Fruit fly (Drosophila melanogaster) whole organism, wandering third instar larva: ENCODE results near the gene CG15169.

Source experiments
- Abd-B ChIP-seq: fragments of >200 bp; optimal IDR thresholded peaks from 2 replicates; lab custom pipeline; 2017; ENCODE audit warnings: missing biosample characterization, missing genetic modification characterization
- CG32264 ChIP-seq: fragments of 200-800 bp; sonication (Bioruptor generic); optimal IDR thresholded peaks from 2 replicates; lab custom pipeline; 2016; ENCODE audit warnings: missing biosample characterization, missing genetic modification characterization
- CG9705 ChIP-seq: fragments of 200-800 bp; sonication (Bioruptor generic); optimal IDR thresholded peaks from 2 replicates; lab custom pipeline; 2018; ENCODE audit warnings: missing biosample characterization, mild to moderate bottlenecking, missing genetic modification characterization
- CrebA ChIP-seq: fragments of 200-800 bp; sonication (Bioruptor generic); optimal IDR thresholded peaks from 2 replicates; lab custom pipeline; 2016; ENCODE audit warnings: missing biosample characterization, mild to moderate bottlenecking, missing genetic modification characterization, borderline replicate concordance
- Dfd ChIP-seq: fragments of >200 bp; optimal IDR thresholded peaks from 2 replicates; lab custom pipeline; 2017; ENCODE audit warnings: missing biosample characterization, missing genetic modification characterization
- Dif ChIP-seq: fragments of 200-275, 200-300 bp; sonication (Bioruptor generic); optimal IDR thresholded peaks from 2 replicates; lab custom pipeline; 2018; ENCODE audit warnings: missing biosample characterization, missing genetic modification characterization; ENCODE audit not compliant: partially characterized antibody
- GATAd ChIP-seq: sonication (Bioruptor generic); optimal IDR thresholded peaks from 2 replicates; lab custom pipeline; 2016; ENCODE audit warnings: missing biosample characterization, missing genetic modification characterization
- HLH106 ChIP-seq: fragments of 200-800 bp; optimal IDR thresholded peaks from 3 replicates; lab custom pipeline; 2019; ENCODE audit warnings: missing biosample characterization, mild to moderate bottlenecking, missing genetic modification characterization, moderate library complexity
- Hnf4 ChIP-seq: fragments of 200-800 bp; sonication (Bioruptor generic); optimal IDR thresholded peaks from 2 replicates; lab custom pipeline; 2016; ENCODE audit warnings: missing biosample characterization, mild to moderate bottlenecking, missing genetic modification characterization
- Hr78 ChIP-seq: fragments of >200 bp; optimal IDR thresholded peaks from 2 replicates; lab custom pipeline; 2017; ENCODE audit warnings: missing biosample characterization, missing genetic modification characterization
- Hr83 ChIP-seq: fragments of 200-300 bp; sonication (Bioruptor generic); optimal IDR thresholded peaks from 2 replicates; lab custom pipeline; 2016; ENCODE audit warnings: missing biosample characterization, mild to moderate bottlenecking, missing genetic modification characterization, moderate library complexity; ENCODE audit not compliant: poor library complexity, severe bottlenecking
- Jra ChIP-seq: sonication (Bioruptor generic); optimal IDR thresholded peaks from 2 replicates; lab custom pipeline; 2016; ENCODE audit warnings: missing biosample characterization, missing genetic modification characterization
- Mio ChIP-seq: sonication (Bioruptor generic); optimal IDR thresholded peaks from 2 replicates; lab custom pipeline; 2016; ENCODE audit warnings: missing biosample characterization, missing genetic modification characterization
- Myc ChIP-seq: fragments of >200 bp; optimal IDR thresholded peaks from 2 replicates; lab custom pipeline; 2017
- N ChIP-seq: fragments of >200 bp; optimal IDR thresholded peaks from 2 replicates; lab custom pipeline; 2018; ENCODE audit warnings: missing biosample characterization, missing external identifiers, missing genetic modification characterization
- OdsH ChIP-seq: fragments of 200-800 bp; sonication (Bioruptor generic); optimal IDR thresholded peaks from 2 replicates; lab custom pipeline; 2016; ENCODE audit warnings: missing biosample characterization, mild to moderate bottlenecking, missing genetic modification characterization
- Rel ChIP-seq, 2 experiments: fragments of 200-800 bp; sonication (Bioruptor generic) in 1 of 2; optimal IDR thresholded peaks; 2 replicates in 1 of 2; 3 replicates in 1 of 2; lab custom pipeline; 2016 to 2019; ENCODE audit warnings: mild to moderate bottlenecking in 2 of 2, missing biosample characterization in 2 of 2, missing genetic modification characterization in 2 of 2, moderate library complexity in 1 of 2
- Sp1 ChIP-seq: fragments of 200-800 bp; sonication (Bioruptor generic); optimal IDR thresholded peaks from 3 replicates; lab custom pipeline; 2019; ENCODE audit warnings: missing biosample characterization, mild to moderate bottlenecking, missing genetic modification characterization, moderate library complexity
- Vsx2 ChIP-seq: fragments of 200-300, 225-300 bp; sonication (Bioruptor generic); optimal IDR thresholded peaks from 2 replicates; lab custom pipeline; 2018; ENCODE audit warnings: missing biosample characterization, missing genetic modification characterization; ENCODE audit not compliant: partially characterized antibody
- br ChIP-seq: fragments of 200-800 bp; sonication (Bioruptor generic); optimal IDR thresholded peaks from 2 replicates; lab custom pipeline; 2016; ENCODE audit warnings: missing biosample characterization, missing genetic modification characterization
- brk ChIP-seq: fragments of 200-800 bp; sonication (Bioruptor generic); optimal IDR thresholded peaks from 2 replicates; lab custom pipeline; 2016; ENCODE audit warnings: missing biosample characterization, mild to moderate bottlenecking, missing genetic modification characterization
- dl ChIP-seq, 2 experiments: fragments of 175-275, 200-275 bp in 1 of 2; fragments of 200-275 bp in 1 of 2; sonication (Bioruptor generic); optimal IDR thresholded peaks; lab custom pipeline; 2018; ENCODE audit warnings: mild to moderate bottlenecking in 2 of 2, missing biosample characterization in 2 of 2, missing genetic modification characterization in 2 of 2, moderate library complexity in 2 of 2; ENCODE audit not compliant: partially characterized antibody in 2 of 2, insufficient read depth in 1 of 2
- dmrt93B ChIP-seq: fragments of 200-800 bp; sonication (Bioruptor generic); optimal IDR thresholded peaks from 2 replicates; lab custom pipeline; 2018; ENCODE audit warnings: missing biosample characterization, mild to moderate bottlenecking, missing genetic modification characterization
- dsf ChIP-seq: sonication (Bioruptor generic); optimal IDR thresholded peaks from 2 replicates; lab custom pipeline; 2016; ENCODE audit warnings: missing biosample characterization, missing genetic modification characterization, borderline replicate concordance
- ey ChIP-seq: fragments of 200-800 bp; sonication (Bioruptor generic); optimal IDR thresholded peaks from 2 replicates; lab custom pipeline; 2016; ENCODE audit warnings: missing biosample characterization, missing genetic modification characterization
- foxo ChIP-seq, 2 experiments: fragments of 200-800 bp; sonication (Bioruptor generic); optimal IDR thresholded peaks; 2 replicates in 1 of 2; 3 replicates in 1 of 2; lab custom pipeline; 2016 to 2017; ENCODE audit warnings: missing biosample characterization in 2 of 2, missing genetic modification characterization in 2 of 2
- fru ChIP-seq: fragments of 200-800 bp; sonication (Bioruptor generic); optimal IDR thresholded peaks from 3 replicates; lab custom pipeline; 2016; ENCODE audit warnings: missing biosample characterization, mild to moderate bottlenecking, missing genetic modification characterization
- h ChIP-seq: fragments of 200-800 bp; sonication (Bioruptor generic); optimal IDR thresholded peaks from 3 replicates; lab custom pipeline; 2016; ENCODE audit warnings: missing biosample characterization, mild to moderate bottlenecking, missing genetic modification characterization
- jim ChIP-seq: fragments of 175-275, 200-325 bp; sonication (Bioruptor generic); optimal IDR thresholded peaks from 2 replicates; lab custom pipeline; 2016; ENCODE audit warnings: missing biosample characterization, mild to moderate bottlenecking, missing genetic modification characterization
- lola ChIP-seq: fragments of >200 bp; optimal IDR thresholded peaks from 2 replicates; lab custom pipeline; 2017; ENCODE audit warnings: missing biosample characterization, missing genetic modification characterization
- pan ChIP-seq: fragments of >200 bp; optimal IDR thresholded peaks from 2 replicates; lab custom pipeline; 2017
- psq ChIP-seq: fragments of 200-800 bp; sonication (Bioruptor generic); optimal IDR thresholded peaks from 3 replicates; lab custom pipeline; 2017; ENCODE audit warnings: missing biosample characterization, mild to moderate bottlenecking, missing genetic modification characterization, moderate library complexity
- rgr ChIP-seq: fragments of 200-800 bp; sonication (Bioruptor generic); optimal IDR thresholded peaks from 3 replicates; lab custom pipeline; 2016; ENCODE audit warnings: missing biosample characterization, mild to moderate bottlenecking, missing genetic modification characterization
- sage ChIP-seq: fragments of 200-800 bp; sonication (Bioruptor generic); optimal IDR thresholded peaks from 2 replicates; lab custom pipeline; 2016; ENCODE audit warnings: missing biosample characterization, mild to moderate bottlenecking, missing genetic modification characterization
- sv ChIP-seq: fragments of 200-800 bp; sonication (Bioruptor generic); optimal IDR thresholded peaks from 3 replicates; lab custom pipeline; 2016; ENCODE audit warnings: missing biosample characterization, missing genetic modification characterization
- tai ChIP-seq: sonication (Bioruptor generic); optimal IDR thresholded peaks from 2 replicates; lab custom pipeline; 2016; ENCODE audit warnings: missing biosample characterization, missing genetic modification characterization
- usp ChIP-seq: fragments of >200 bp; optimal IDR thresholded peaks from 2 replicates; lab custom pipeline; 2017; ENCODE audit warnings: missing biosample characterization, missing genetic modification characterization
- woc ChIP-seq: sonication (Bioruptor generic); optimal IDR thresholded peaks from 2 replicates; lab custom pipeline; 2016; ENCODE audit warnings: missing biosample characterization, mild to moderate bottlenecking, missing genetic modification characterization

Gene CG15169

DNA sequence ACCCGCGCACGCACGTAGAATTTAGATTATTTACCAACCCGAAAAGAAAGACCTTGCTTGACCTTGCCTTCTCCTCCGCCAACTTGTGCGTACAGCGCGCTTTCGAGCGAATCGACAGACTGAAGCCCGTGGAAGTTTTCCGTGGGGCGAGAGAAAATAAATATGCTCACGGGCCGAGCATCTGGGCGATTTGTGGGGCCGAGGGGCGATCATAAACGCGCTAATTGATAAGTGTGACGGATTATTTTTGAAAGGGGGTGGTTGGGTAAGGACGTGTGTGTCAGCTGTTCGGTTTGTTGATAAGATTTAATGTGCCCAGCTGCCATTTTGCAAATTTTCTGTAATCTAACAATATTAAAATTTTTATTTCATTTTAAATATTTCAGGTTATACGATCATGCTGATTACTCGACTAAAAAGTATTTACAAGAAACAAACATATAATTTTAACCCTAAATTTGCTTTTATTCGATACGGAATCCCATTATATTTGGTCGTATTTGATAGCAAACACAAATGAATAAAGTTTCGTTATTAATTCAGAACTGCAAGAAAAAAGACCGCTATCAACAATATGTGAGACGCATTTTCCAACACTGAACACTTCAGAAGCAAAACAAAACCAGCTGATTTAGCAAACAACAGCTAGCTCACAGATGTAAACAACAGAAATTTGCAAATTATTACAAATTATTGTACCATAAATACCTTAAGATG, 16.6 kb upstream of the CG15169 start, which contains the start of the genes L2HGDH and CG10431:
TSS of gene L2HGDH (minus strand) at position 386 of the 717 bp plus-strand sequence.
TSS of gene CG10431 (plus strand) at position 648 of the 717 bp plus-strand sequence.
- no peak for TF ChIP-seq Dfd (GFP tag; lab: Kevin White, UChicago)
- peak; percentile 76 for TF ChIP-seq rgr (GFP tag; lab: Kevin White, UChicago)
- TF ChIP-seq Abd-B (GFP tag; lab: Kevin White, UChicago): no peak
- TF ChIP-seq CG9705 (GFP tag; lab: Kevin White, UChicago): peak; percentile 69
- TF ChIP-seq Mio (GFP tag; lab: Kevin White, UChicago): no peak
- no peak for TF ChIP-seq CrebA
- no peak for TF ChIP-seq usp (GFP tag; lab: Kevin White, UChicago)
- TF ChIP-seq h: peak; percentile 83
- peak; percentile 60 for TF ChIP-seq Dif (GFP tag; lab: Kevin White, UChicago)
- TF ChIP-seq Rel (GFP tag; optimal IDR thresholded peaks at IDR 0.05; lab: Kevin White, UChicago): no peak
- peak; percentile 57 for TF ChIP-seq Rel (tag; optimal IDR thresholded peaks at IDR 0.05; lab: Kevin White, UChicago)
- TF ChIP-seq HLH106 (tag; lab: Kevin White, UChicago): peak; percentile 80
- TF ChIP-seq sv: peak; percentile 48
- TF ChIP-seq Jra: peak; percentile 79
- TF ChIP-seq foxo (GFP tag; optimal IDR thresholded peaks at IDR 0.05; lab: Kevin White, UChicago): peak in 1 of 2 experiments; percentile 81
- peak; percentile 24 for TF ChIP-seq sage (GFP tag; lab: Kevin White, UChicago)
- peak; percentile 71 for TF ChIP-seq br (GFP tag; lab: Kevin White, UChicago)
- TF ChIP-seq Hnf4 (GFP tag; lab: Kevin White, UChicago): peak; percentile 77
- TF ChIP-seq GATAd (GFP tag; lab: Kevin White, UChicago): peak; percentile 64
- TF ChIP-seq Hr83 (GFP tag; lab: Kevin White, UChicago): peak; percentile 22
- peak; percentile 57 for TF ChIP-seq psq (GFP tag; lab: Kevin White, UChicago)
- no peak for TF ChIP-seq Myc
- TF ChIP-seq fru (GFP tag; lab: Kevin White, UChicago): peak; percentile 79
- TF ChIP-seq brk (GFP tag; lab: Kevin White, UChicago): no peak
- TF ChIP-seq Vsx2 (GFP tag; lab: Kevin White, UChicago): no peak
- peak; percentile 57 for TF ChIP-seq woc (GFP tag; lab: Kevin White, UChicago)
- no peak for TF ChIP-seq jim (GFP tag; lab: Kevin White, UChicago)
- peak; percentile 78 for TF ChIP-seq OdsH
- no peak for TF ChIP-seq lola
- TF ChIP-seq CG32264: peak; percentile 20
- no peak for TF ChIP-seq N (GFP tag; lab: Kevin White, UChicago)
- TF ChIP-seq Sp1 (GFP tag; lab: Kevin White, UChicago): peak; percentile 85
- no peak for TF ChIP-seq dl (GFP tag; optimal IDR thresholded peaks at IDR 0.05; lab: Kevin White, UChicago; ENCODE audit: insufficient read depth in 1 of 2, partially characterized antibody in 2 of 2)
- TF ChIP-seq dmrt93B: no peak
- TF ChIP-seq pan (lab: Kevin White, UChicago): no peak
- TF ChIP-seq ey (GFP tag; lab: Kevin White, UChicago): peak; percentile 52
- no peak for TF ChIP-seq tai (GFP tag; lab: Kevin White, UChicago)
- no peak for TF ChIP-seq Hr78 (GFP tag; lab: Kevin White, UChicago)
- peak; percentile 32 for TF ChIP-seq dsf (GFP tag; lab: Kevin White, UChicago)

DNA sequence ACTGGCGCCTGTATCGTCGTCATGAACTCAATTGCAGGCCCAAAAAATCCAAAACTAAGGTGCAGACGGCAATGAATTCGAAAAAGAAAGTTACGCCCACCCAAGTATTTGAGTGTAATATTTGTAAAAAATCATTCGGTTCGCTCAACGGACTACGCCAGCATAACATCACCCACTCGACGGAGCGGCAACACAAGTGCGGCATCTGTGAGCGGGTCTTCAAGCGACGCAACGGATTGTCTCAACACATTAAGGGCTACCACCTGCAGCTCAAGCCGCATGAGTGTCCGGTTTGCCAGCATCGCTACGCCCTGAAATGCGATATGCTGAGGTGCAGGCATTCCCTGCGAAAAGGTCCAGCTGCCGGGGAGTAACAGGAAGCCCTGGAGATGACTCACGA, 14.1 kb upstream of the CG15169 start:
- TF ChIP-seq woc (GFP tag; lab: Kevin White, UChicago) (no peak), Hr83 (GFP tag; lab: Kevin White, UChicago) (no peak), dl (GFP tag; optimal IDR thresholded peaks at IDR 0.05; lab: Kevin White, UChicago; ENCODE audit: insufficient read depth in 1 of 2, partially characterized antibody in 2 of 2) (no peak), HLH106 (tag; lab: Kevin White, UChicago) (no peak), Sp1 (GFP tag; lab: Kevin White, UChicago) (no peak), rgr (GFP tag; lab: Kevin White, UChicago) (no peak), sv (no peak)
